Worm (Caenorhabditis elegans): Measurements from ENCODE around the gene T22C8.6.

- no peak for TF ChIP-seq dao-5 (tag; optimal IDR thresholded peaks at IDR 0.05)
- no peak for TF ChIP-seq W03F9.2 (tag; optimal IDR thresholded peaks at IDR 0.05)
Measured at ce11 chrII:8587660-8588230, 42.3 kb downstream of the T22C8.6 start.

All from whole organism, L4/young adult.